Fruit fly (Drosophila melanogaster) whole organism, adult: ENCODE measurements around the gene CG9672.

Experiments
- CG12768 ChIP-seq: fragments of 200-800 bp; sonication (Bioruptor generic); optimal IDR thresholded peaks from 2 replicates; lab custom pipeline; 2017; ENCODE audit warnings: missing biosample characterization, missing genetic modification characterization, mild to moderate bottlenecking, moderate library complexity, missing genetic modification reagents
- CG1620 ChIP-seq: fragments of 200-800 bp; sonication (Bioruptor generic); optimal IDR thresholded peaks from 2 replicates; lab custom pipeline; 2016; ENCODE audit warnings: missing biosample characterization, missing genetic modification characterization
- CG33017 ChIP-seq: fragments of 200-800 bp; sonication (Bioruptor generic); optimal IDR thresholded peaks from 2 replicates; lab custom pipeline; 2018; ENCODE audit warnings: missing biosample characterization, mild to moderate bottlenecking, missing genetic modification characterization, moderate library complexity
- CG5204 ChIP-seq: fragments of 200-800 bp; sonication (Bioruptor generic); optimal IDR thresholded peaks from 2 replicates; lab custom pipeline; 2016; ENCODE audit warnings: missing biosample characterization, missing genetic modification characterization
- CG7045 ChIP-seq: fragments of 200-800 bp; sonication (Bioruptor generic); optimal IDR thresholded peaks from 2 replicates; lab custom pipeline; 2017; ENCODE audit warnings: missing biosample characterization, mild to moderate bottlenecking, missing genetic modification characterization
- Clk ChIP-seq: fragments of 200-800 bp; sonication (Bioruptor generic); optimal IDR thresholded peaks from 2 replicates; lab custom pipeline; 2017; ENCODE audit warnings: missing biosample characterization, missing genetic modification characterization
- Hr96 ChIP-seq: fragments of 200-800 bp; sonication (Bioruptor generic); optimal IDR thresholded peaks from 2 replicates; lab custom pipeline; 2016; ENCODE audit warnings: missing biosample characterization, missing genetic modification characterization
- cnc ChIP-seq, 2 experiments: fragments of >200 bp; optimal IDR thresholded peaks; 2 replicates each; lab custom pipeline; 2017
- kay ChIP-seq: fragments of 200-800 bp; sonication (Bioruptor generic); peaks from one replicate; lab custom pipeline; 2016; ENCODE audit warnings: missing biosample characterization, missing genetic modification characterization, borderline replicate concordance

- TF ChIP-seq CG12768: no peak
- no peak for TF ChIP-seq CG1620 (GFP tag; lab: Kevin White, UChicago)
- no peak for TF ChIP-seq CG33017
- no peak for TF ChIP-seq kay (GFP tag; lab: Kevin White, UChicago)
- TF ChIP-seq CG7045 (GFP tag; lab: Kevin White, UChicago): no peak
- no peak for TF ChIP-seq Clk (GFP tag; lab: Kevin White, UChicago)
- TF ChIP-seq Hr96 (GFP tag; lab: Kevin White, UChicago): no peak
- TF ChIP-seq CG5204 (GFP tag; lab: Kevin White, UChicago): no peak
- TF ChIP-seq cnc (optimal IDR thresholded peaks at IDR 0.05; lab: Kevin White, UChicago): no peak
These were observed 46.0 kb downstream of the CG9672 start for dm6 chrX:16660632-16661031.
